Worm (Caenorhabditis elegans) whole organism, early embryonic: ENCODE results near the gene polk-1.

ENCODE experiments used
- B0310.2 ChIP-seq: sonication (generic microtip); optimal IDR thresholded peaks from 2 replicates; lab custom pipeline; 2016; ENCODE audit warnings: mild to moderate bottlenecking, missing genetic modification characterization, missing compliant biosample characterization
- F13C5.2 ChIP-seq: sonication (generic microtip); optimal IDR thresholded peaks from 2 replicates; lab custom pipeline; 2017; ENCODE audit warnings: mild to moderate bottlenecking, missing genetic modification characterization, inconsistent platforms, missing compliant biosample characterization
- aly-1 ChIP-seq: sonication (generic microtip); optimal IDR thresholded peaks from 2 replicates; lab custom pipeline; 2016; ENCODE audit warnings: missing genetic modification characterization, missing compliant biosample characterization
- ama-1 ChIP-seq: fragments of 150-350 bp; optimal IDR thresholded peaks from 2 replicates; lab custom pipeline; 2014
- ceh-13 ChIP-seq: fragments of 200-800 bp; sonication (Bioruptor generic); optimal IDR thresholded peaks from 2 replicates; lab custom pipeline; 2018; ENCODE audit warnings: mild to moderate bottlenecking, missing genetic modification characterization, missing compliant biosample characterization
- ceh-36 ChIP-seq: sonication (generic microtip); optimal IDR thresholded peaks from 2 replicates; lab custom pipeline; 2016; ENCODE audit warnings: missing genetic modification characterization, inconsistent platforms, missing compliant biosample characterization
- ets-7 ChIP-seq: sonication (generic microtip); optimal IDR thresholded peaks from 2 replicates; lab custom pipeline; 2016; ENCODE audit warnings: missing genotype, missing genetic modification characterization, missing compliant biosample characterization
- flt-1 ChIP-seq: fragments of 200-800 bp; sonication (Bioruptor generic); IDR thresholded peaks from 2 replicates; pipeline ENCODE4 v1.3.6; 2022; ENCODE audit warnings: missing genetic modification characterization, missing compliant biosample characterization
- hmbx-1 ChIP-seq: sonication (generic microtip); optimal IDR thresholded peaks from 2 replicates; lab custom pipeline; 2016; ENCODE audit warnings: mild to moderate bottlenecking, missing genetic modification characterization, missing compliant biosample characterization
- hmg-4 ChIP-seq: fragments of 200-800 bp; sonication (Bioruptor generic); optimal IDR thresholded peaks from 2 replicates; lab custom pipeline; 2018; ENCODE audit warnings: mild to moderate bottlenecking, missing genetic modification characterization, missing compliant biosample characterization
- hnd-1 ChIP-seq: sonication (generic microtip); optimal IDR thresholded peaks from 2 replicates; lab custom pipeline; 2016; ENCODE audit warnings: missing genetic modification characterization, missing compliant biosample characterization
- pes-1 ChIP-seq: fragments of 200-800 bp; sonication (Bioruptor generic); IDR thresholded peaks from 2 replicates; pipeline ENCODE4 v1.3.6; 2022; ENCODE audit warnings: missing genetic modification reagents, missing genetic modification characterization, missing compliant biosample characterization
- scrt-1 ChIP-seq: fragments of 200-800 bp; sonication (Bioruptor generic); IDR thresholded peaks from 2 replicates; pipeline ENCODE4 v1.3.6; 2022; ENCODE audit warnings: missing genetic modification characterization, missing compliant biosample characterization
- sea-1 ChIP-seq: fragments of 200-800 bp; sonication (Bioruptor generic); conservative IDR thresholded peaks from 2 replicates; pipeline ENCODE4 v1.3.6; 2022; ENCODE audit warnings: missing genetic modification characterization, missing compliant biosample characterization
- tbx-11 ChIP-seq: fragments of 200-800 bp; sonication (Bioruptor generic); IDR thresholded peaks from 2 replicates; pipeline ENCODE4 v1.3.6; 2022; ENCODE audit warnings: missing genetic modification characterization, missing compliant biosample characterization
- tbx-37 ChIP-seq: fragments of 200-800 bp; sonication (Bioruptor generic); conservative IDR thresholded peaks from 2 replicates; pipeline ENCODE4 v1.3.6; 2022; ENCODE audit warnings: missing genetic modification reagents, missing genetic modification characterization, missing compliant biosample characterization
- tra-4 ChIP-seq: sonication (generic microtip); optimal IDR thresholded peaks from 2 replicates; lab custom pipeline; 2017; ENCODE audit warnings: missing genetic modification characterization, missing compliant biosample characterization

polk-1 gene

ce11 chrIII:8620259-8620658, 8.1 kb downstream of the polk-1 start:
- no peak for TF ChIP-seq tbx-11
- TF ChIP-seq tra-4 = no peak
- no peak for TF ChIP-seq aly-1
- TF ChIP-seq hmg-4 (GFP tag; lab: Kevin White, UChicago) = no peak
- TF ChIP-seq F13C5.2 = no peak
- TF ChIP-seq pes-1 = no peak
- no peak for TF ChIP-seq hmbx-1
- no peak for TF ChIP-seq ets-7
- TF ChIP-seq ama-1 = no peak

- TF ChIP-seq ceh-13 (GFP tag; lab: Kevin White, UChicago) (no peak), pes-1 (no peak), tbx-11 (no peak), aly-1 (no peak), ets-7 (no peak), scrt-1 (GFP tag; lab: Robert Waterston, UW) (no peak), flt-1 (no peak), sea-1 (GFP tag; lab: Robert Waterston, UW) (no peak), hnd-1 (no peak), hmbx-1 (no peak), ceh-36 (no peak), hmg-4 (GFP tag; lab: Kevin White, UChicago) (no peak), F13C5.2 (no peak), B0310.2 (tag; lab: Kevin White, UChicago) (no peak), tra-4 (no peak)
Measured at ce11 chrIII:8618412-8618960, 9.9 kb downstream of the polk-1 start, which contains the start of gene C13G5.2. TSS of gene C13G5.2 (minus strand) at chrIII:8618462.

- TF ChIP-seq aly-1 = no peak
Measured at ce11 chrIII:8616587-8616986, 11.8 kb downstream of the polk-1 start, which contains the start of gene C06E1.11. TSS of gene C06E1.11 (minus strand) at chrIII:8616687.

DNA sequence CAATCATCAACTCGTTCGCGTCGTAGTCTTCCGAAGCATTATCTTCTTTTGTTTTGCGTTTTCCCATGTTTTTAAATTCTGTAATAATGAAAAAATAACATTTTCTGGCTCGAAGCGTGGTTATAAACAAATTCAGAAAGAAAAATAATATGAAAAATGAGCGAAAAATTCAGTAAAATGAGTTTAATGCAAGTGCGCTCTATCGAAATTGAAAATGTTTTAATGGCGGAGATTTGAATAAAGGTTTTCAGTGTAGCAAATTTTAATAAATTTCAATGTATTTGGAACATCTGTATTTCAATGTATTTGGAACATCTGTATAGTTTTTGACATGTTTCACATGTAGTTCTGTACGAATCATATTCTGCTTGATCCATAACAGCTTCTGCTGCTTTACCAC, 13.9 kb downstream of the polk-1 start, which contains the start of gene rha-2:
Gene rha-2 (minus strand): TSS at position 80 of the 400 bp plus-strand sequence.
- TF ChIP-seq pes-1 (no peak), hmbx-1 (no peak), B0310.2 (tag; lab: Kevin White, UChicago) (no peak), flt-1 (no peak), tbx-11 (no peak), scrt-1 (GFP tag; lab: Robert Waterston, UW) (no peak), tra-4 (no peak), ets-7 (no peak), tbx-37 (no peak), aly-1 (no peak), ceh-13 (GFP tag; lab: Kevin White, UChicago) (no peak)

ce11 chrIII:8613573-8613972, 14.8 kb downstream of the polk-1 start:
- no peak for TF ChIP-seq sea-1 (GFP tag; lab: Robert Waterston, UW)
- no peak for TF ChIP-seq aly-1
- TF ChIP-seq ets-7 = no peak
- no peak for TF ChIP-seq hmbx-1
- no peak for TF ChIP-seq hmg-4 (GFP tag; lab: Kevin White, UChicago)
- no peak for TF ChIP-seq B0310.2 (tag; lab: Kevin White, UChicago)
- TF ChIP-seq ceh-36 = no peak
- TF ChIP-seq ama-1 = no peak
- no peak for TF ChIP-seq tra-4
- no peak for TF ChIP-seq tbx-37
- TF ChIP-seq ceh-13 (GFP tag; lab: Kevin White, UChicago) = no peak
- no peak for TF ChIP-seq tbx-11
- TF ChIP-seq F13C5.2 = no peak
- TF ChIP-seq hnd-1 = no peak
- TF ChIP-seq pes-1 = no peak

- no peak for TF ChIP-seq scrt-1 (GFP tag; lab: Robert Waterston, UW)
- TF ChIP-seq hmbx-1 = no peak
Measured at ce11 chrIII:8611282-8611681, 17.1 kb downstream of the polk-1 start.

DNA sequence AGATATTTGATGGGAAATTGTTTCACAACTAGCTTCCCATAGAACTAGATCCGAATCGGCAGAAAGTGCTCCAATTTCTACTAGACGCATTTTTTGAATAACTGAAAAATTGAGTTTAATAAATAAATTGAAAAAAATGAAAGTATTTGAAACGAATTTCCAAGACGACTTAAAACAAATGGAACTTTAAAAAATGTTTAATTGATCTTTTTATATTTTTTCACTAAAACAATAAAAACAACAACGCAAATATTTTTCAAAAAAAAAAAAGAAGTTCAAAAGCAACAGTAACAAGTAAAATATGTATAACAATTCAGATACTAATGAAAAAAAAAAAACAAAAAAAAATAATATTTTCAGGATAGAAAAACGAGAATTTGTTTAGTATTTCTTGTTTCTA, 18.7 kb downstream of the polk-1 start, which contains the start of gene C06E1.9:
Gene C06E1.9 (minus strand): TSS at position 101 of the 400 bp plus-strand sequence.
- no peak for TF ChIP-seq hmg-4 (GFP tag; lab: Kevin White, UChicago)
- no peak for TF ChIP-seq ets-7
- no peak for TF ChIP-seq aly-1
- TF ChIP-seq pes-1 = no peak
- no peak for TF ChIP-seq tbx-37
- TF ChIP-seq ceh-36 = no peak
- TF ChIP-seq tra-4 = no peak
- no peak for TF ChIP-seq hmbx-1
- no peak for TF ChIP-seq hnd-1
- no peak for TF ChIP-seq ceh-13 (GFP tag; lab: Kevin White, UChicago)
- no peak for TF ChIP-seq B0310.2 (tag; lab: Kevin White, UChicago)
- no peak for TF ChIP-seq F13C5.2
- TF ChIP-seq ama-1 = no peak

DNA sequence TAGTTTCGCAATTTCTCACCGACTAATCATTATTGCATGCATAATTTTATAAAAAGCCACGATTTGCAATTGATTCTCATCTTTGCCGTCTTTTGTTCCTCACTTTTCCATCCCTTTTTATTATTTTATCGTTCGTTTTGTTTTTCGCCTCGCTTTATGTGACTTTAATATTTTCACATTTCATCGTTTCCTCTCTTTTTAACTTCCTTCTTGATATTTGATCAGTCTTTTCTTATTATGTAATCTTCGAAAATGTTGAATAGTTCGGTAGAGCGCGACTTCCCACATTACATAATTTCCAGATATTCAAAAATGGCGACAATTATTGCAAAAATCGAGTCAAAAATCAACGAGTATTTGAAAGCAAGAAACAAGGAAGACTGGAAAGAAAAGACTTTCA, 22.9 kb downstream of the polk-1 start, which contains the start of gene C06E1.1:
Gene C06E1.1 (plus strand): TSS at position 301 of the 400 bp plus-strand sequence.
- TF ChIP-seq sea-1 (GFP tag; lab: Robert Waterston, UW) (no peak), ets-7 (no peak), hmg-4 (GFP tag; lab: Kevin White, UChicago) (no peak), hnd-1 (no peak), aly-1 (no peak), scrt-1 (GFP tag; lab: Robert Waterston, UW) (no peak), pes-1 (no peak), ceh-13 (GFP tag; lab: Kevin White, UChicago) (no peak), flt-1 (no peak), tbx-37 (no peak), B0310.2 (tag; lab: Kevin White, UChicago) (no peak), hmbx-1 (no peak), tbx-11 (no peak), ama-1 (no peak), F13C5.2 (no peak), tra-4 (no peak), ceh-36 (no peak)

- TF ChIP-seq sea-1 (GFP tag; lab: Robert Waterston, UW) = no peak
- no peak for TF ChIP-seq tra-4
- no peak for TF ChIP-seq tbx-11
- no peak for TF ChIP-seq B0310.2 (tag; lab: Kevin White, UChicago)
Measured at ce11 chrIII:8602148-8602547, 26.2 kb downstream of the polk-1 start.
